Worm (Caenorhabditis elegans) whole organism, L2 larva: Measurements from ENCODE around the gene F49C12.12.

ENCODE experiments used
- C34F6.9 ChIP-seq: fragments of 150-350 bp; optimal IDR thresholded peaks from 2 replicates; lab custom pipeline; 2014; ENCODE audit warnings: missing biosample characterization, missing genetic modification characterization
- F13H6.1 ChIP-seq: sonication (generic microtip); optimal IDR thresholded peaks from 2 replicates; lab custom pipeline; 2016; ENCODE audit warnings: missing genetic modification characterization, missing compliant biosample characterization
- R02D3.7 ChIP-seq: fragments of 150-350 bp; optimal IDR thresholded peaks from 2 replicates; lab custom pipeline; 2014; ENCODE audit warnings: missing biosample characterization, missing genetic modification characterization
- blmp-1 ChIP-seq: sonication (generic microtip); optimal IDR thresholded peaks from 2 replicates; lab custom pipeline; 2017; ENCODE audit warnings: missing genetic modification characterization, mild to moderate bottlenecking, missing compliant biosample characterization, antibody characterized with exemption, moderate library complexity; ENCODE audit not compliant: insufficient read depth
- crh-2 ChIP-seq: sonication (generic microtip); optimal IDR thresholded peaks from 2 replicates; lab custom pipeline; 2017; ENCODE audit warnings: missing biosample characterization, missing genetic modification characterization
- dmd-4 ChIP-seq: sonication (generic microtip); optimal IDR thresholded peaks from 2 replicates; lab custom pipeline; 2017; ENCODE audit warnings: missing biosample characterization, missing genetic modification characterization
- egl-27 ChIP-seq: sonication (generic microtip); optimal IDR thresholded peaks from 3 replicates; lab custom pipeline; 2017; ENCODE audit warnings: missing biosample characterization, missing genetic modification reagents, missing genetic modification characterization
- fos-1 ChIP-seq: fragments of 150-350 bp; optimal IDR thresholded peaks from 2 replicates; lab custom pipeline; 2014; ENCODE audit warnings: missing biosample characterization, missing genetic modification characterization
- gmeb-1 ChIP-seq: fragments of 150-350 bp; optimal IDR thresholded peaks from 2 replicates; lab custom pipeline; 2014; ENCODE audit warnings: missing biosample characterization, missing genetic modification characterization
- lin-13 ChIP-seq: fragments of 150-350 bp; optimal IDR thresholded peaks from 2 replicates; lab custom pipeline; 2014; ENCODE audit warnings: missing biosample characterization, missing genetic modification reagents, missing genetic modification characterization
- lsy-2 ChIP-seq, 2 experiments: fragments of 150-350 bp in 1 of 2; sonication (generic microtip) in 1 of 2; optimal IDR thresholded peaks; 2 replicates each; lab custom pipeline; 2014 to 2017; ENCODE audit warnings: missing biosample characterization in 2 of 2, missing genetic modification characterization in 2 of 2
- mdl-1 ChIP-seq, 2 experiments: fragments of 150-350 bp in 1 of 2; sonication (generic microtip) in 1 of 2; optimal IDR thresholded peaks; 2 replicates each; lab custom pipeline; 2017; ENCODE audit warnings: missing biosample characterization in 2 of 2, missing genetic modification characterization in 2 of 2
- nhr-12 ChIP-seq: fragments of 150-350 bp; optimal IDR thresholded peaks from 2 replicates; lab custom pipeline; 2014; ENCODE audit warnings: missing biosample characterization, missing genetic modification characterization
- nhr-129 ChIP-seq: fragments of 150-350 bp; optimal IDR thresholded peaks from 2 replicates; lab custom pipeline; 2014; ENCODE audit warnings: missing biosample characterization, missing genetic modification characterization
- nhr-21 ChIP-seq: fragments of 150-350 bp; optimal IDR thresholded peaks from 2 replicates; lab custom pipeline; 2014; ENCODE audit warnings: missing biosample characterization, missing genetic modification characterization
- nhr-23 ChIP-seq: fragments of 150-350 bp; optimal IDR thresholded peaks from 2 replicates; lab custom pipeline; 2014; ENCODE audit warnings: missing biosample characterization, missing genetic modification reagents, missing genetic modification characterization
- nhr-237 ChIP-seq: fragments of 150-350 bp; optimal IDR thresholded peaks from 2 replicates; lab custom pipeline; 2014; ENCODE audit warnings: missing biosample characterization, missing genetic modification characterization
- nhr-6 ChIP-seq: fragments of 150-350 bp; optimal IDR thresholded peaks from 2 replicates; lab custom pipeline; 2014; ENCODE audit warnings: missing biosample characterization, missing genetic modification characterization
- nhr-77 ChIP-seq: fragments of 150-350 bp; optimal IDR thresholded peaks from 2 replicates; lab custom pipeline; 2014; ENCODE audit warnings: missing biosample characterization, missing genetic modification characterization
- skn-1 ChIP-seq: sonication (generic microtip); optimal IDR thresholded peaks from 2 replicates; lab custom pipeline; 2017; ENCODE audit warnings: missing biosample characterization, missing genetic modification characterization
- sma-3 ChIP-seq: sonication (generic microtip); optimal IDR thresholded peaks from 2 replicates; lab custom pipeline; 2016; ENCODE audit warnings: missing genetic modification reagents, missing genetic modification characterization, missing compliant biosample characterization
- sma-9 ChIP-seq, 2 experiments: fragments of 150-350 bp in 1 of 2; sonication (generic microtip) in 1 of 2; optimal IDR thresholded peaks; 2 replicates each; lab custom pipeline; 2014 to 2016; ENCODE audit warnings: missing genetic modification characterization in 2 of 2, mild to moderate bottlenecking in 1 of 2, missing biosample characterization in 1 of 2, missing compliant biosample characterization in 1 of 2, missing genetic modification reagents in 1 of 2, moderate library complexity in 1 of 2
- snpc-4 ChIP-seq: fragments of 150-350 bp; optimal IDR thresholded peaks from 2 replicates; lab custom pipeline; 2014; ENCODE audit warnings: missing biosample characterization, missing genetic modification characterization
- unc-39 ChIP-seq: fragments of 150-350 bp; optimal IDR thresholded peaks from 2 replicates; lab custom pipeline; 2014; ENCODE audit warnings: missing biosample characterization, missing genetic modification characterization
- unc-55 ChIP-seq: fragments of 150-350 bp; sonication (generic microtip); optimal IDR thresholded peaks from 3 replicates; lab custom pipeline; 2014; ENCODE audit warnings: missing biosample characterization, missing genetic modification reagents, missing genetic modification characterization

The F49C12.12 gene

ce11 chrIV:9321039-9321851, at the start of gene F49C12.12, which contains the start of gene vha-17:
Gene F49C12.12, minus strand, starts transcription at chrIV:9321089.
Gene vha-17, plus strand, starts transcription at chrIV:9321801.
- TF ChIP-seq C34F6.9 (tag; lab: Kevin White, UChicago) (peak; percentile 70), fos-1 (tag; lab: Kevin White, UChicago) (peak; percentile 67), mdl-1 (tag; optimal IDR thresholded peaks at IDR 0.05; lab: Kevin White, UChicago) (no peak), unc-55 (GFP tag; lab: Kevin White, UChicago) (peak; percentile 59), dmd-4 (no peak), nhr-12 (tag; lab: Kevin White, UChicago) (no peak), crh-2 (tag; lab: Kevin White, UChicago) (peak; percentile 17), lsy-2 (tag; optimal IDR thresholded peaks at IDR 0.05; lab: Kevin White, UChicago) (peak in 1 of 2 experiments; percentile 56), gmeb-1 (tag; lab: Kevin White, UChicago) (peak; percentile 7), skn-1 (tag; lab: Kevin White, UChicago) (no peak), unc-39 (tag; lab: Kevin White, UChicago) (no peak), lin-13 (no peak), R02D3.7 (tag; lab: Kevin White, UChicago) (no peak), F13H6.1 (tag; lab: Kevin White, UChicago) (no peak)

ce11 chrIV:9367852-9368627, 47.2 kb upstream of the F49C12.12 start:
- peak; percentile 15 for TF ChIP-seq unc-55 (GFP tag; lab: Kevin White, UChicago)
- TF ChIP-seq sma-9 (GFP tag; optimal IDR thresholded peaks at IDR 0.05; lab: Kevin White, UChicago) = peak; percentile 43
- no peak for TF ChIP-seq sma-9 (tag; optimal IDR thresholded peaks at IDR 0.05; lab: Kevin White, UChicago)
- no peak for TF ChIP-seq nhr-237
- peak; percentile 12 for TF ChIP-seq egl-27 (tag; lab: Kevin White, UChicago)
- peak; percentile 60 for TF ChIP-seq nhr-129
- TF ChIP-seq nhr-21 = no peak
- TF ChIP-seq F13H6.1 (tag; lab: Kevin White, UChicago) = peak; percentile 17
- peak; percentile 1 for TF ChIP-seq C34F6.9 (tag; lab: Kevin White, UChicago)
- TF ChIP-seq, all 48 proteins: peak for 6

- TF ChIP-seq sma-3 (GFP tag; lab: Kevin White, UChicago) (no peak), snpc-4 (tag; lab: Kevin White, UChicago) (no peak), F13H6.1 (tag; lab: Kevin White, UChicago) (no peak), lsy-2 (tag; optimal IDR thresholded peaks at IDR 0.05; lab: Kevin White, UChicago) (peak in 1 of 2 experiments; percentile 34), nhr-77 (tag; lab: Kevin White, UChicago) (no peak)
Measured at ce11 chrIV:9366411-9366810, 45.5 kb upstream of the F49C12.12 start, which contains the start of gene pezo-1. Gene pezo-1, minus strand, starts transcription at chrIV:9366511.

- no peak for TF ChIP-seq nhr-6 (tag; lab: Kevin White, UChicago)
- TF ChIP-seq fos-1 (tag; lab: Kevin White, UChicago) = no peak
- no peak for TF ChIP-seq blmp-1 (tag; lab: Kevin White, UChicago)
- no peak for TF ChIP-seq nhr-23 (tag; lab: Kevin White, UChicago)
Measured at ce11 chrIV:9353728-9354127, 32.8 kb upstream of the F49C12.12 start.

DNA sequence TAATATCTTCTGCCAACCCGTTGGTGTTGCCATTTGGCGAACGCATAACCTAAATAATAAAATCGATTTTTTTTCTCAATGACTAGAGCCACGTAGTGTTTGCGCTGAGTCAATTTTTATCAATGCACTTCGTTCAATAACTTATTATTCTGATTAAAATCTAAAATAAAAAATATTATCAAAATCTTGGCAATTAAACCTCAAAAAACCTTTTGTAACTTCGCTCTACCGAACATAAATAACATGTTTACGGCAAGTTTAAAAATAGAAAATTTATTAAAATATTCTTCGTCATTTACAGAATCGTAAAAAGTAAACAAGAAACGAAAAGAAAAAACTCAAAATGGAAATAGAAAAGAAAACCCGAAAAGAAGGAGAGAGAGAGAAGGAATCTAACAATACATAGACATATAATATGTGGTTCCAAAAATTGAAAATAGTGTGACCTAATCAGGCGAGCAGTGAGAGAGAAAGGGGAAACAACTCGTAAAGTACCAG, 22.3 kb upstream of the F49C12.12 start, which contains the start of gene pigc-1:
Gene pigc-1 (minus strand): TSS at position 51 of the 498 bp plus-strand sequence.
- no peak for TF ChIP-seq nhr-77 (tag; lab: Kevin White, UChicago)
- peak; percentile 20 for TF ChIP-seq fos-1 (tag; lab: Kevin White, UChicago)
- peak; percentile 44 for TF ChIP-seq C34F6.9 (tag; lab: Kevin White, UChicago)
- TF ChIP-seq, all 48 proteins: peak for 2

DNA sequence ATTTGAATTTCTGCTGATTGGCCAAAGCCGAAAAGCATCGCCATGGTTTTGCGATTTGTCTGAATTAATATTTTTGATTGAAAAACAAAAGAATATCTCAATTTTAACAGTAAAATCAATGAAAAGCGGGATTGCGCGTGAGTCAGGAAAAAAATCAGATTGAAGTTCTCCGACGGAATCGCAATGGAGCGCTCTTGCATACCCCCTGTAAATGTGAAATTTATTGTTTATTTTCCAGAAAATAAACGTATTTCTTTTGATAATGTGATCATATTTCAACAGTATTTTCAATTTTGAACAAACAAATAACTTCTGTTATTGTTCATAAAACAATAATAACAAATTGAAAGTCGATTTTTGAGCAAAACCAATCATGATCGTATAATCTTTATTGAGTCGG, 20.7 kb upstream of the F49C12.12 start, which contains the start of gene vps-26:
Gene vps-26 (minus strand): TSS at position 200 of the 400 bp plus-strand sequence.
- TF ChIP-seq unc-55 (GFP tag; lab: Kevin White, UChicago) (peak; percentile 26), lsy-2 (tag; optimal IDR thresholded peaks at IDR 0.05; lab: Kevin White, UChicago) (peak in 1 of 2 experiments; percentile 49), C34F6.9 (tag; lab: Kevin White, UChicago) (peak; percentile 48), fos-1 (tag; lab: Kevin White, UChicago) (peak; percentile 47), nhr-129 (peak; percentile 40), F13H6.1 (tag; lab: Kevin White, UChicago) (no peak)
